Worm (Caenorhabditis elegans) whole organism, late embryonic: Measurements from ENCODE around the gene fbxc-50.

Source experiments
- C38D4.7 ChIP-seq: fragments of 200-800 bp; sonication (Bioruptor generic); optimal IDR thresholded peaks from 2 replicates; lab custom pipeline; 2018; ENCODE audit warnings: mild to moderate bottlenecking, missing genetic modification characterization, moderate library complexity, missing compliant biosample characterization
- F13H6.1 ChIP-seq: sonication (generic microtip); optimal IDR thresholded peaks from 2 replicates; lab custom pipeline; 2016; ENCODE audit warnings: missing genetic modification characterization, missing compliant biosample characterization
- K09A11.1 ChIP-seq: sonication (generic microtip); optimal IDR thresholded peaks from 2 replicates; lab custom pipeline; 2017; ENCODE audit warnings: antibody characterized with exemption, mild to moderate bottlenecking, missing genetic modification characterization, missing compliant biosample characterization; ENCODE audit not compliant: insufficient read depth
- T23F11.4 ChIP-seq: fragments of 200-800 bp; sonication (Bioruptor generic); optimal IDR thresholded peaks from 2 replicates; lab custom pipeline; 2018; ENCODE audit warnings: mild to moderate bottlenecking, missing genetic modification characterization, missing compliant biosample characterization
- Y22D7AL.16 ChIP-seq: sonication (generic microtip); optimal IDR thresholded peaks from 2 replicates; lab custom pipeline; 2016; ENCODE audit warnings: missing genetic modification characterization, missing compliant biosample characterization
- ahr-1 ChIP-seq: sonication (generic microtip); optimal IDR thresholded peaks from 2 replicates; lab custom pipeline; 2016; ENCODE audit warnings: missing genetic modification characterization, missing compliant biosample characterization
- ceh-18 ChIP-seq: sonication (generic microtip); optimal IDR thresholded peaks from 2 replicates; lab custom pipeline; 2016; ENCODE audit warnings: missing genetic modification characterization, missing compliant biosample characterization
- ceh-19 ChIP-seq: fragments of 200-800 bp; sonication (Bioruptor generic); optimal IDR thresholded peaks from 2 replicates; lab custom pipeline; 2018; ENCODE audit warnings: mild to moderate bottlenecking, missing genetic modification characterization, missing compliant biosample characterization
- ceh-22 ChIP-seq: sonication (generic microtip); optimal IDR thresholded peaks from 2 replicates; lab custom pipeline; 2017; ENCODE audit warnings: missing biosample characterization, missing genetic modification characterization
- ceh-24 ChIP-seq: sonication (generic microtip); optimal IDR thresholded peaks from 2 replicates; lab custom pipeline; 2016; ENCODE audit warnings: mild to moderate bottlenecking, missing genetic modification characterization, missing compliant biosample characterization
- ceh-31 ChIP-seq: sonication (generic microtip); optimal IDR thresholded peaks from 2 replicates; lab custom pipeline; 2016; ENCODE audit warnings: missing genetic modification characterization, missing compliant biosample characterization
- ceh-34 ChIP-seq: sonication (generic microtip); optimal IDR thresholded peaks from 2 replicates; lab custom pipeline; 2016; ENCODE audit warnings: mild to moderate bottlenecking, missing genetic modification characterization, missing compliant biosample characterization
- ceh-9 ChIP-seq: sonication (generic microtip); optimal IDR thresholded peaks from 2 replicates; lab custom pipeline; 2016; ENCODE audit warnings: mild to moderate bottlenecking, missing genetic modification characterization, inconsistent platforms, missing compliant biosample characterization
- che-1 ChIP-seq: sonication (generic microtip); optimal IDR thresholded peaks from 2 replicates; lab custom pipeline; 2016; ENCODE audit warnings: mild to moderate bottlenecking, missing genetic modification characterization, missing compliant biosample characterization
- dve-1 ChIP-seq: sonication (generic microtip); optimal IDR thresholded peaks from 2 replicates; lab custom pipeline; 2017; ENCODE audit warnings: antibody characterized with exemption, mild to moderate bottlenecking, missing genetic modification characterization, missing compliant biosample characterization
- elt-2 ChIP-seq: sonication (generic microtip); optimal IDR thresholded peaks from 2 replicates; lab custom pipeline; 2016; ENCODE audit warnings: missing genetic modification reagents, missing genetic modification characterization, missing compliant biosample characterization
- ets-4 ChIP-seq: sonication (generic microtip); optimal IDR thresholded peaks from 2 replicates; lab custom pipeline; 2016; ENCODE audit warnings: missing genetic modification characterization, missing compliant biosample characterization
- eyg-1 ChIP-seq: sonication (generic microtip); optimal IDR thresholded peaks from 2 replicates; lab custom pipeline; 2016; ENCODE audit warnings: missing genotype, missing genetic modification characterization, missing compliant biosample characterization
- fax-1 ChIP-seq: sonication (generic microtip); optimal IDR thresholded peaks from 2 replicates; lab custom pipeline; 2016; ENCODE audit warnings: missing genotype, missing genetic modification characterization, missing compliant biosample characterization
- gmeb-2 ChIP-seq: sonication (generic microtip); optimal IDR thresholded peaks from 2 replicates; lab custom pipeline; 2016; ENCODE audit warnings: missing genetic modification characterization, inconsistent platforms, missing compliant biosample characterization
- hlh-6 ChIP-seq: sonication (generic microtip); optimal IDR thresholded peaks from 2 replicates; lab custom pipeline; 2016; ENCODE audit warnings: missing genotype, missing genetic modification characterization, missing compliant biosample characterization
- hlh-8 ChIP-seq: sonication (generic microtip); optimal IDR thresholded peaks from 2 replicates; lab custom pipeline; 2016; ENCODE audit warnings: missing genotype, missing genetic modification characterization, missing compliant biosample characterization
- nfya-1 ChIP-seq: sonication (generic microtip); optimal IDR thresholded peaks from 2 replicates; lab custom pipeline; 2017; ENCODE audit warnings: missing genetic modification characterization, mild to moderate bottlenecking, missing compliant biosample characterization, antibody characterized with exemption, moderate library complexity
- nhr-232 ChIP-seq: sonication (generic microtip); optimal IDR thresholded peaks from 2 replicates; lab custom pipeline; 2016; ENCODE audit warnings: missing genetic modification characterization, missing compliant biosample characterization
- npax-4 ChIP-seq: sonication (generic microtip); optimal IDR thresholded peaks from 2 replicates; lab custom pipeline; 2016; ENCODE audit warnings: missing genetic modification characterization, missing compliant biosample characterization
- odd-2 ChIP-seq: sonication (generic microtip); optimal IDR thresholded peaks from 2 replicates; lab custom pipeline; 2017; ENCODE audit warnings: antibody characterized with exemption, mild to moderate bottlenecking, missing genetic modification characterization, missing compliant biosample characterization
- pag-3 ChIP-seq: sonication (generic microtip); optimal IDR thresholded peaks from 2 replicates; lab custom pipeline; 2016; ENCODE audit warnings: missing compliant biosample characterization, missing genetic modification characterization, borderline replicate concordance
- pat-9 ChIP-seq: fragments of 200-800 bp; sonication (Bioruptor generic); optimal IDR thresholded peaks from 2 replicates; lab custom pipeline; 2018; ENCODE audit warnings: mild to moderate bottlenecking, missing genetic modification characterization, moderate library complexity, missing compliant biosample characterization
- pha-2 ChIP-seq: sonication (generic microtip); optimal IDR thresholded peaks from 2 replicates; lab custom pipeline; 2017; ENCODE audit warnings: mild to moderate bottlenecking, missing genetic modification characterization, missing compliant biosample characterization
- pha-4 ChIP-seq: fragments of 150-350 bp; optimal IDR thresholded peaks from 2 replicates; lab custom pipeline; 2018; ENCODE audit warnings: missing biosample characterization, missing genetic modification reagents, missing genetic modification characterization
- pqm-1 ChIP-seq: sonication (generic microtip); optimal IDR thresholded peaks from 2 replicates; lab custom pipeline; 2016; ENCODE audit warnings: missing genetic modification characterization, missing compliant biosample characterization
- ref-2 ChIP-seq: sonication (generic microtip); optimal IDR thresholded peaks from 2 replicates; lab custom pipeline; 2016; ENCODE audit warnings: missing genetic modification characterization, missing compliant biosample characterization
- sdc-2 ChIP-seq: sonication (generic microtip); optimal IDR thresholded peaks from 2 replicates; lab custom pipeline; 2016; ENCODE audit warnings: missing genotype, missing genetic modification characterization, missing compliant biosample characterization
- sox-2 ChIP-seq: fragments of 200-800 bp; sonication (Bioruptor generic); IDR thresholded peaks from 2 replicates; pipeline ENCODE4 v1.3.6; 2022; ENCODE audit warnings: missing genetic modification reagents, missing genetic modification characterization, missing compliant biosample characterization
- tbx-2 ChIP-seq: sonication (generic microtip); optimal IDR thresholded peaks from 2 replicates; lab custom pipeline; 2016; ENCODE audit warnings: missing genetic modification characterization, missing compliant biosample characterization
- ttx-3 ChIP-seq: sonication (generic microtip); optimal IDR thresholded peaks from 2 replicates; lab custom pipeline; 2016; ENCODE audit warnings: missing genetic modification reagents, missing genetic modification characterization, missing compliant biosample characterization
- unc-3 ChIP-seq, 2 experiments: fragments of 200-800 bp in 1 of 2; sonication (Bioruptor generic) in 1 of 2; sonication (generic microtip) in 1 of 2; conservative IDR thresholded peaks in 1 of 2; optimal IDR thresholded peaks in 1 of 2; 2 replicates each; pipeline versions ENCODE4 v1.3.6 to Lab custom; 2016 to 2022; ENCODE audit warnings: missing compliant biosample characterization in 2 of 2, missing genetic modification characterization in 2 of 2, missing genetic modification reagents in 1 of 2
- unc-42 ChIP-seq: sonication (generic microtip); optimal IDR thresholded peaks from 2 replicates; lab custom pipeline; 2016; ENCODE audit warnings: missing genotype, missing genetic modification characterization, missing compliant biosample characterization
- unc-55 ChIP-seq: sonication (generic microtip); optimal IDR thresholded peaks from 2 replicates; lab custom pipeline; 2017; ENCODE audit warnings: missing biosample characterization, missing genetic modification reagents, missing genetic modification characterization
- unc-86 ChIP-seq: sonication (generic microtip); optimal IDR thresholded peaks from 2 replicates; lab custom pipeline; 2016; ENCODE audit warnings: missing genetic modification characterization, missing compliant biosample characterization
- zip-5 ChIP-seq: sonication (generic microtip); optimal IDR thresholded peaks from 2 replicates; lab custom pipeline; 2016; ENCODE audit warnings: missing genetic modification characterization, missing compliant biosample characterization
- ztf-16 ChIP-seq: sonication (generic microtip); optimal IDR thresholded peaks from 2 replicates; lab custom pipeline; 2017; ENCODE audit warnings: missing genetic modification characterization, missing compliant biosample characterization

Gene fbxc-50

DNA sequence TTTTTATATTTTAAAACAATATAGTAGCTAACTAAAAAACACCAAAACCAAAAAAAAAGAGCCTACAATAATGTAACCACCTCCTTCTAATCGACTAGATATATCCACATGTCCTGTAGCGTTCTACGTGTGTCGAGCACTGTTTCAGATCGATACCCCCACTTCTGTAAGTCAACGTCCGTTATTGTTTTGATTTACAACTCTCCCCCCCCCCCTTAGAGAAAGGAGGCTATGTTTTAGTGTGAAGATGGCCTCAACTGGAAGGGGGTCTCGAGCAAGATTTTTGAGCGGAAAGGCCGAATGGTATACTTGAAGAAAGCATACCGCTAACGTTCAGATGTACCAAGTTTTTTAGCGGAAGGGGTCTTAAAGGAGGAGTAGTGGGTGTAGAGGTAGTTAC is 29.8 kb upstream of the fbxc-50 start, which contains the start of gene F02E11.4:
TSS of gene F02E11.4 (minus strand) at position 101 of the 400 bp plus-strand sequence.
- TF ChIP-seq pat-9 (tag; lab: Kevin White, UChicago), result no peak
- no peak for TF ChIP-seq tbx-2 (tag; lab: Kevin White, UChicago)
- no peak for TF ChIP-seq sdc-2 (tag; lab: Kevin White, UChicago)
- TF ChIP-seq ceh-24 (tag; lab: Kevin White, UChicago), result no peak

DNA sequence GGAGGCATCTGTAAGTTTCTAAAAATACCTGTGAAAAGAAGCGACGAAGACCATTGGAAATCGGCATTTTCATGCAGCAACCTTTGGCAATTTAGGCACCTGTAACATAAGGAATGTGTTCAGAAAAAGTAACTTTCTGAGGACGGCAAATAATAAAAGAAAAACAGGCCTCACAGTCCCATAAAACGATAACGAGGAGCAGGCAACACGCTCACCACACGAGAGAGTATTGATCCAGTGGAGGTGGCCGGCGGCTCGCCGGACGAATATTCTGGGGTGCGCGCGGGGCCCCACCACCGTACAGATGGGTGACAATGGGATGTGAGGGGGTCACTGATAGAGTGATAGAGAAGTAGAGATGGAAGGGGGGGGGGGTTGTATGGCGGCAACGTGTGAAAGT is 27.0 kb upstream of the fbxc-50 start, which contains the start of gene F02E11.3:
TSS of gene F02E11.3 (minus strand) at position 101 of the 400 bp plus-strand sequence.
- TF ChIP-seq ceh-19 (GFP tag; lab: Kevin White, UChicago) (no peak), unc-42 (tag; lab: Kevin White, UChicago) (no peak), sdc-2 (tag; lab: Kevin White, UChicago) (no peak), pqm-1 (tag; lab: Kevin White, UChicago) (no peak), dve-1 (tag; lab: Kevin White, UChicago) (no peak), ttx-3 (tag; lab: Kevin White, UChicago) (no peak), K09A11.1 (tag; lab: Kevin White, UChicago) (no peak), eyg-1 (tag; lab: Kevin White, UChicago) (no peak), ref-2 (tag; lab: Kevin White, UChicago) (no peak), Y22D7AL.16 (tag; lab: Kevin White, UChicago) (no peak), ceh-31 (no peak), ceh-34 (tag; lab: Kevin White, UChicago) (no peak), T23F11.4 (GFP tag; lab: Kevin White, UChicago) (no peak)

DNA sequence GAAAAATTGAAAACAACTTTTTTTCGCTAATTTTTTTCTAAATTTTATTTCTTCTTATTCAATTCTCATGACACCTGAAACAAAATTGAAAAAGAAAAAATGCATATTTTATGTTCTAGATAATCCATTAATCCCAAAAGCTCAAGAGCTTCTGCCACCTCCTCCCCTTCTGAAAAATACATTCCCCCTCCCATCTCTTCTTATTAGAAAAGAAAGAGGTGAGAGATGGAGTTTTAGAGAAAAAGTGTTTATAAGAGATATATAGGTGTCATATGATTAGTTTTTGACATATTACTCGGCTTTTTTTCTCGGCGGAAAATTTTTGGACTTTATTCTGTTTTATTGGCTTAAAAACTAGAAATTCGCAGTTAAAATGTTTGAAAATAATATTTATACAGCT is 22.7 kb upstream of the fbxc-50 start:
- TF ChIP-seq ceh-9 (tag; lab: Kevin White, UChicago), result no peak
- TF ChIP-seq ceh-24 (tag; lab: Kevin White, UChicago), result no peak
- TF ChIP-seq unc-86, result no peak
- no peak for TF ChIP-seq ztf-16 (tag; lab: Kevin White, UChicago)
- TF ChIP-seq fax-1, result no peak
- no peak for TF ChIP-seq ahr-1 (tag; lab: Kevin White, UChicago)

DNA sequence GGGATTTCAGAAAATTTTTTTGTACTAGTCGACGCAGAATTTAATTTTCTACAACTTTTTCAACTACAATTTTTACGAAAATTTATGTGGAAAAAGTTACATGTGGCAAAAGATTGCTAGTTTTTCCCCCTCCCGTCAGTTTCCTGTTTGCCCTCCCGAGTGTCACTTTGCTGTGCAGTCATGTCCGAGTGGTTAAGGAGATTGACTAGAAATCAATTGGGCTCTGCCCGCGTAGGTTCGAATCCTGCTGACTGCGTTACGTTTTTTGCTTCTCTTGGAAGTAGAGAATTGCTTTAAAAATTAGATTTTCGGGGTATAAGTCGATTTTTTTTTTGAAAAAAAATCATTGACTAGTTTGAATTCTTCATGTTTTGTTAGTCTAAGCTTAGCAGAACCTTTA is 19.9 kb upstream of the fbxc-50 start:
- TF ChIP-seq elt-2 (no peak), ets-4 (no peak), hlh-6 (tag; lab: Kevin White, UChicago) (no peak), hlh-8 (tag; lab: Kevin White, UChicago) (no peak), Y22D7AL.16 (tag; lab: Kevin White, UChicago) (peak; percentile 18), sox-2 (GFP tag; lab: Robert Waterston, UW) (no peak), unc-42 (tag; lab: Kevin White, UChicago) (no peak), C38D4.7 (GFP tag; lab: Kevin White, UChicago) (no peak), unc-86 (no peak), nhr-232 (tag; lab: Kevin White, UChicago) (peak; percentile 10), unc-3 (GFP tag; conservative IDR thresholded peaks at IDR 0.05; lab: Robert Waterston, UW) (no peak), unc-3 (tag; optimal IDR thresholded peaks at IDR 0.05; lab: Kevin White, UChicago) (no peak), ceh-22 (no peak), fax-1 (no peak), unc-55 (GFP tag; lab: Kevin White, UChicago) (no peak), che-1 (peak; percentile 48)

DNA sequence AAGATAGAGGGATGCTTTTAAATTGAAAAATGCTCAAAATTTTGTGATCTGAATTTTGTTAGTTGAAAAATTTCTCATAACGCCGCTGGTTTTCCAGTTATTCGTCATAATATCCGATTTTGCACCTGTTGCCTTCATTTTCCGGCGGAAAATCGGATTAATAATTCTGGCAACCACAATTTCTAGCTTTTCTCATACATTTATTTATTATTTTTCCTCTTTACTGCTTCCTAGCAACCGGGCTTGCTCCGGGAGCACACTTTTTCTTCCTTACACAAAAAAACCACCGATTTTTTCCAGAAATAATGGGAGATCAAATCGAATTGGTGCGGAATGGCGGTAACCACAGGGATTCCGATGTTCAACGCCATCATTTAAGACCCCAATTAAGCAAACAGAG is 19.4 kb upstream of the fbxc-50 start, which contains the start of gene F02E11.7:
TSS of gene F02E11.7 (plus strand) at position 301 of the 400 bp plus-strand sequence.
- no peak for TF ChIP-seq ceh-18
- no peak for TF ChIP-seq hlh-8 (tag; lab: Kevin White, UChicago)
- TF ChIP-seq zip-5, result no peak
- TF ChIP-seq ceh-22, result no peak
- TF ChIP-seq dve-1 (tag; lab: Kevin White, UChicago), result no peak
- no peak for TF ChIP-seq ets-4
- no peak for TF ChIP-seq pha-4
- TF ChIP-seq sox-2 (GFP tag; lab: Robert Waterston, UW), result no peak
- TF ChIP-seq C38D4.7 (GFP tag; lab: Kevin White, UChicago), result no peak
- TF ChIP-seq npax-4 (tag; lab: Kevin White, UChicago), result no peak
- TF ChIP-seq che-1, result no peak
- no peak for TF ChIP-seq nfya-1 (tag; lab: Kevin White, UChicago)
- no peak for TF ChIP-seq odd-2 (tag; lab: Kevin White, UChicago)
- no peak for TF ChIP-seq pha-2 (tag; lab: Kevin White, UChicago)
- TF ChIP-seq pag-3, result no peak
- no peak for TF ChIP-seq gmeb-2 (tag; lab: Kevin White, UChicago)
- no peak for TF ChIP-seq ahr-1 (tag; lab: Kevin White, UChicago)
- no peak for TF ChIP-seq F13H6.1 (tag; lab: Kevin White, UChicago)
